Fruit fly (Drosophila melanogaster): ENCODE measurements around the gene CG16890.

- TF ChIP-seq Met (GFP tag; optimal IDR thresholded peaks at IDR 0.05) (no peak), lz (GFP tag; optimal IDR thresholded peaks at IDR 0.05) (no peak), CG15336 (GFP tag; IDR thresholded peaks at IDR 0.05) (no peak), Ets21C (GFP tag; optimal IDR thresholded peaks at IDR 0.05) (no peak), CG8319 (GFP tag; optimal IDR thresholded peaks at IDR 0.05) (no peak), net (GFP tag; optimal IDR thresholded peaks at IDR 0.05) (no peak), Eip93F (GFP tag; optimal IDR thresholded peaks at IDR 0.05) (no peak), fd85E (GFP tag; optimal IDR thresholded peaks at IDR 0.05) (no peak), OdsH (GFP tag; optimal IDR thresholded peaks at IDR 0.05) (no peak)
Observed at dm6 chr2L:13776928-13777686, 7.0 kb downstream of the CG16890 start.

Measured in whole organism, prepupa.